Fruit fly (Drosophila melanogaster) whole organism, embryonic: ENCODE measurements around the gene CG8312.

Source experiments
- C15 ChIP-seq: fragments of 200-800 bp; sonication (Bioruptor generic); IDR thresholded peaks from 3 replicates; pipeline ENCODE4 v1.3.6; 2022; ENCODE audit warnings: missing biosample characterization, missing genetic modification characterization
- CG10366 ChIP-seq: fragments of 200-800 bp; sonication (Bioruptor generic); IDR thresholded peaks from 2 replicates; pipeline ENCODE4 v1.3.6; 2022; ENCODE audit warnings: missing biosample characterization, missing genetic modification characterization
- CG10565 ChIP-seq: fragments of 200-800 bp; sonication (Bioruptor generic); optimal IDR thresholded peaks from 3 replicates; lab custom pipeline; 2016; ENCODE audit warnings: missing biosample characterization, mild to moderate bottlenecking, missing genetic modification characterization
- CG11398 ChIP-seq: fragments of 200-800 bp; sonication (Bioruptor generic); optimal IDR thresholded peaks from 2 replicates; lab custom pipeline; 2016; ENCODE audit warnings: missing biosample characterization, missing genetic modification characterization
- CG12299 ChIP-seq: fragments of 200-800 bp; sonication (Bioruptor generic); optimal IDR thresholded peaks from 2 replicates; lab custom pipeline; 2018; ENCODE audit warnings: missing biosample characterization, mild to moderate bottlenecking, missing genetic modification characterization
- CG13123 ChIP-seq: fragments of 200-800 bp; sonication (Bioruptor generic); optimal IDR thresholded peaks from 2 replicates; lab custom pipeline; 2016; ENCODE audit warnings: missing biosample characterization, missing genetic modification characterization
- CG13424 ChIP-seq: fragments of 200-800 bp; sonication (Bioruptor generic); optimal IDR thresholded peaks from 2 replicates; lab custom pipeline; 2019; ENCODE audit warnings: missing biosample characterization, mild to moderate bottlenecking, missing genetic modification characterization, moderate library complexity
- CG14441 ChIP-seq: fragments of 200-800 bp; sonication (Bioruptor generic); IDR thresholded peaks from 2 replicates; pipeline ENCODE4 v1.3.6; 2022; ENCODE audit warnings: missing biosample characterization, missing genetic modification characterization
- CG14710 ChIP-seq: fragments of 200-800 bp; sonication (Bioruptor generic); optimal IDR thresholded peaks from 3 replicates; lab custom pipeline; 2019; ENCODE audit warnings: missing biosample characterization, mild to moderate bottlenecking, missing genetic modification characterization, moderate library complexity
- CG14965 ChIP-seq: fragments of 200-800 bp; sonication (Bioruptor generic); optimal IDR thresholded peaks from 2 replicates; lab custom pipeline; 2016; ENCODE audit warnings: missing biosample characterization, missing genetic modification characterization, borderline replicate concordance
- CG1603 ChIP-seq: fragments of 200-800 bp; sonication (Bioruptor generic); optimal IDR thresholded peaks from 2 replicates; lab custom pipeline; 2019; ENCODE audit warnings: missing biosample characterization, mild to moderate bottlenecking, missing genetic modification characterization, moderate library complexity
- CG17328 ChIP-seq: fragments of 200-800 bp; sonication (Bioruptor generic); IDR thresholded peaks from 2 replicates; pipeline ENCODE4 v1.3.6; 2022; ENCODE audit warnings: missing biosample characterization, missing genetic modification characterization
- CG17359 ChIP-seq: fragments of 200-800 bp; sonication (Bioruptor generic); optimal IDR thresholded peaks from 3 replicates; lab custom pipeline; 2018; ENCODE audit warnings: missing biosample characterization, mild to moderate bottlenecking, missing genetic modification characterization, moderate library complexity
- CG18011 ChIP-seq: fragments of 200-800 bp; sonication (Bioruptor generic); optimal IDR thresholded peaks from 2 replicates; lab custom pipeline; 2017; ENCODE audit warnings: missing biosample characterization, missing genetic modification characterization, mild to moderate bottlenecking, moderate library complexity, missing genotype
- CG2199 ChIP-seq: fragments of 200-800 bp; sonication (Bioruptor generic); IDR thresholded peaks from 3 replicates; pipeline ENCODE4 v1.3.6; 2022; ENCODE audit warnings: missing biosample characterization, missing genetic modification characterization
- CG2875 ChIP-seq: fragments of 200-800 bp; sonication (Bioruptor generic); optimal IDR thresholded peaks from 2 replicates; lab custom pipeline; 2017; ENCODE audit warnings: missing biosample characterization, mild to moderate bottlenecking, missing genetic modification characterization, missing genetic modification reagents
- CG3726 ChIP-seq: fragments of 200-800 bp; sonication (Bioruptor generic); IDR thresholded peaks from 3 replicates; pipeline ENCODE4, ENCODE4 v1.3.6; 2022; ENCODE audit warnings: missing biosample characterization, missing genetic modification characterization
- CG43689 ChIP-seq: fragments of 200-800 bp; sonication (Bioruptor generic); IDR thresholded peaks from 2 replicates; pipeline ENCODE4 v1.3.6; 2022; ENCODE audit warnings: missing biosample characterization, missing genetic modification characterization
- CG7987 ChIP-seq: fragments of 200-800 bp; sonication (Bioruptor generic); optimal IDR thresholded peaks from 2 replicates; lab custom pipeline; 2018; ENCODE audit warnings: missing biosample characterization, mild to moderate bottlenecking, missing genetic modification characterization, moderate library complexity
- CG8281 ChIP-seq: fragments of 200-800 bp; sonication (Bioruptor generic); optimal IDR thresholded peaks from 2 replicates; lab custom pipeline; 2018; ENCODE audit warnings: missing biosample characterization, mild to moderate bottlenecking, missing genetic modification characterization, moderate library complexity
- Drgx ChIP-seq: fragments of 200-800 bp; sonication (Bioruptor generic); IDR thresholded peaks from 2 replicates; pipeline ENCODE4 v1.3.6; 2022; ENCODE audit warnings: missing biosample characterization, missing genetic modification characterization
- ERR ChIP-seq: fragments of 200-800 bp; sonication (Bioruptor generic); optimal IDR thresholded peaks from 2 replicates; lab custom pipeline; 2016; ENCODE audit warnings: missing biosample characterization, missing genetic modification characterization
- Eip74EF ChIP-seq, 2 experiments: fragments of 200-800 bp in 1 of 2; fragments of >200 bp in 1 of 2; sonication (Bioruptor generic) in 1 of 2; optimal IDR thresholded peaks; 2 replicates each; lab custom pipeline; 2017 to 2019; ENCODE audit warnings: missing biosample characterization in 2 of 2, missing genetic modification characterization in 2 of 2, mild to moderate bottlenecking in 1 of 2, moderate library complexity in 1 of 2
- GATAe ChIP-seq: fragments of 200-800 bp; sonication (Bioruptor generic); conservative IDR thresholded peaks from 2 replicates; pipeline ENCODE4 v1.3.6; 2022; ENCODE audit warnings: missing biosample characterization, missing genetic modification characterization
- HHEX ChIP-seq: fragments of 200-800 bp; sonication (Bioruptor generic); optimal IDR thresholded peaks from 3 replicates; lab custom pipeline; 2017; ENCODE audit warnings: missing biosample characterization, mild to moderate bottlenecking, missing genetic modification characterization, missing genetic modification reagents
- Hand ChIP-seq: fragments of 200-800 bp; sonication (Bioruptor generic); optimal IDR thresholded peaks from 2 replicates; lab custom pipeline; 2017; ENCODE audit warnings: mild to moderate bottlenecking, missing biosample characterization, missing genetic modification reagents, missing genetic modification characterization
- Lhr ChIP-seq: fragments of 200-800 bp; sonication (Bioruptor generic); optimal IDR thresholded peaks from 3 replicates; lab custom pipeline; 2017; ENCODE audit warnings: mild to moderate bottlenecking, missing biosample characterization, missing genetic modification reagents, missing genetic modification characterization
- Nf-YA ChIP-seq: fragments of 200-800 bp; sonication (Bioruptor generic); IDR thresholded peaks from 2 replicates; pipeline ENCODE4 v1.3.6; 2022; ENCODE audit warnings: missing biosample characterization, missing genetic modification characterization
- Sin3A ChIP-seq: fragments of >200 bp; optimal IDR thresholded peaks from 2 replicates; lab custom pipeline; 2018
- Sox102F ChIP-seq: fragments of 200-800 bp; sonication (Bioruptor generic); optimal IDR thresholded peaks from 2 replicates; lab custom pipeline; 2018; ENCODE audit warnings: missing biosample characterization, mild to moderate bottlenecking, missing genetic modification characterization, moderate library complexity
- al ChIP-seq: fragments of 200-800 bp; sonication (Bioruptor generic); IDR thresholded peaks from 2 replicates; pipeline ENCODE4 v1.3.6; 2022; ENCODE audit warnings: missing biosample characterization, missing genetic modification characterization
- bcd ChIP-seq: fragments of 200-800 bp; sonication (Bioruptor generic); optimal IDR thresholded peaks from 2 replicates; lab custom pipeline; 2017; ENCODE audit warnings: missing biosample characterization, mild to moderate bottlenecking, missing genetic modification characterization
- cas ChIP-seq: fragments of 200-800 bp; sonication (Bioruptor generic); IDR thresholded peaks from 2 replicates; pipeline ENCODE4 v1.3.6; 2022; ENCODE audit warnings: missing biosample characterization, missing genetic modification characterization
- cato ChIP-seq: fragments of 200-800 bp; sonication (Bioruptor generic); optimal IDR thresholded peaks from 2 replicates; lab custom pipeline; 2016; ENCODE audit warnings: missing biosample characterization, missing genetic modification characterization, borderline replicate concordance
- danr ChIP-seq: fragments of 200-800 bp; sonication (Bioruptor generic); IDR thresholded peaks from 2 replicates; pipeline ENCODE4 v1.3.6; 2022; ENCODE audit warnings: missing biosample characterization, missing genetic modification characterization
- dm ChIP-seq: fragments of 200-800 bp; sonication (Bioruptor generic); optimal IDR thresholded peaks from 3 replicates; lab custom pipeline; 2016; ENCODE audit warnings: missing biosample characterization, missing genetic modification characterization
- exex ChIP-seq: fragments of 200-800 bp; sonication (Bioruptor generic); optimal IDR thresholded peaks from 4 replicates; lab custom pipeline; 2018; ENCODE audit warnings: missing biosample characterization, mild to moderate bottlenecking, missing genetic modification characterization, moderate library complexity
- jigr1 ChIP-seq: fragments of 200-800 bp; sonication (Bioruptor generic); IDR thresholded peaks from 3 replicates; pipeline ENCODE4 v1.3.6; 2022; ENCODE audit warnings: missing biosample characterization, missing genetic modification characterization
- lbe ChIP-seq: fragments of 200-800 bp; sonication (Bioruptor generic); optimal IDR thresholded peaks from 2 replicates; lab custom pipeline; 2016; ENCODE audit warnings: missing biosample characterization, mild to moderate bottlenecking, missing genetic modification characterization
- lola ChIP-seq, 3 experiments: fragments of >200 bp in 2 of 3; fragments of 200-800 bp in 1 of 3; sonication (Bioruptor generic) in 1 of 3; optimal IDR thresholded peaks; 2 replicates each; lab custom pipeline; 2017 to 2019; ENCODE audit warnings: missing biosample characterization in 3 of 3, missing genetic modification characterization in 3 of 3, mild to moderate bottlenecking in 1 of 3, moderate library complexity in 1 of 3
- nerfin-2 ChIP-seq: fragments of 200-800 bp; sonication (Bioruptor generic); IDR thresholded peaks from 2 replicates; pipeline ENCODE4 v1.3.6; 2022; ENCODE audit warnings: missing biosample characterization, missing genetic modification characterization; ENCODE audit not compliant: partially characterized antibody
- pan ChIP-seq, 4 experiments: fragments of >200 bp in 3 of 4; fragments of 200-800 bp in 1 of 4; sonication (Bioruptor generic) in 1 of 4; optimal IDR thresholded peaks in 3 of 4; IDR thresholded peaks in 1 of 4; 2 replicates each; pipeline versions ENCODE4 v1.3.6 to Lab custom; 2017 to 2022; ENCODE audit warnings: missing biosample characterization in 2 of 4, missing genetic modification characterization in 2 of 4, mixed read lengths in 1 of 4
- pum ChIP-seq: fragments of 200-800 bp; sonication (Bioruptor generic); optimal IDR thresholded peaks from 2 replicates; lab custom pipeline; 2016; ENCODE audit warnings: missing biosample characterization, missing genetic modification characterization
- ranshi ChIP-seq: fragments of 200-800 bp; sonication (Bioruptor generic); IDR thresholded peaks from 2 replicates; pipeline ENCODE4 v1.3.6; 2022; ENCODE audit warnings: missing biosample characterization, missing genetic modification characterization
- seq ChIP-seq: fragments of 200-800 bp; sonication (Bioruptor generic); IDR thresholded peaks from 2 replicates; pipeline ENCODE4 v1.3.6; 2022; ENCODE audit warnings: missing biosample characterization, missing genetic modification characterization
- so ChIP-seq: fragments of 200-800 bp; sonication (Bioruptor generic); IDR thresholded peaks from 3 replicates; pipeline ENCODE4 v1.3.6; 2022; ENCODE audit warnings: missing biosample characterization, missing genetic modification characterization
- sqz ChIP-seq: fragments of 200-800 bp; sonication (Bioruptor generic); optimal IDR thresholded peaks from 3 replicates; lab custom pipeline; 2018; ENCODE audit warnings: missing biosample characterization, mild to moderate bottlenecking, missing genetic modification characterization
- tap ChIP-seq: fragments of 200-800 bp; optimal IDR thresholded peaks from 3 replicates; lab custom pipeline; 2019; ENCODE audit warnings: missing biosample characterization, mild to moderate bottlenecking, missing genetic modification characterization, moderate library complexity
- tgo ChIP-seq: fragments of 200-800 bp; sonication (Bioruptor generic); IDR thresholded peaks from 3 replicates; pipeline ENCODE4 v1.3.6; 2022; ENCODE audit warnings: missing biosample characterization, missing genetic modification characterization

CG8312 gene

dm6 chr3R:9559413-9560014, 31.6 kb upstream of the CG8312 start, which contains the start of the genes AP-1mu and MBD-like (continued):
- no peak for TF ChIP-seq Drgx (GFP tag; lab: Robert Waterston, UW)
- peak; percentile 65 for TF ChIP-seq tgo
- TF ChIP-seq pan (optimal IDR thresholded peaks at IDR 0.05; lab: Kevin White, UChicago): no peak
- TF ChIP-seq pan (GFP tag; optimal IDR thresholded peaks at IDR 0.05 in 1 of 2, IDR thresholded peaks at IDR 0.05 in 1 of 2): peak in 1 of 2 experiments; percentile 56
- TF ChIP-seq CG18011 (GFP tag; lab: Kevin White, UChicago): no peak
- no peak for TF ChIP-seq so (GFP tag; lab: Robert Waterston, UW)
- TF ChIP-seq C15 (GFP tag; lab: Robert Waterston, UW): no peak
- TF ChIP-seq sqz (GFP tag; lab: Kevin White, UChicago): no peak
- no peak for TF ChIP-seq tap
- peak; percentile 27 for TF ChIP-seq cato (GFP tag; lab: Kevin White, UChicago)
- peak; percentile 66 for TF ChIP-seq Lhr (GFP tag; lab: Kevin White, UChicago)
- no peak for TF ChIP-seq Sox102F (GFP tag; lab: Kevin White, UChicago)
- no peak for TF ChIP-seq jigr1 (GFP tag; lab: Robert Waterston, UW)
- TF ChIP-seq cas: peak; percentile 29; the same call in 1 of the 2 replicates
- no peak for TF ChIP-seq seq (GFP tag; lab: Robert Waterston, UW)
- no peak for TF ChIP-seq CG17328 (GFP tag; lab: Robert Waterston, UW)
- TF ChIP-seq bcd: peak; percentile 69
- peak in 1 of 3 experiments; percentile 62 for TF ChIP-seq lola (GFP tag; optimal IDR thresholded peaks at IDR 0.05; lab: Kevin White, UChicago)
- no peak for TF ChIP-seq Nf-YA (GFP tag; lab: Robert Waterston, UW)
- peak; percentile 34 for TF ChIP-seq CG11398 (GFP tag; lab: Kevin White, UChicago)
- peak; percentile 81 for TF ChIP-seq CG14710 (tag; lab: Kevin White, UChicago)
- peak; percentile 45; the same call in 1 of the 2 replicates for TF ChIP-seq GATAe (GFP tag; lab: Robert Waterston, UW)
- no peak for TF ChIP-seq Eip74EF (GFP tag; optimal IDR thresholded peaks at IDR 0.05; lab: Kevin White, UChicago)
- TF ChIP-seq Sin3A (lab: Kevin White, UChicago): peak; percentile 94
- TF ChIP-seq CG7987 (GFP tag; lab: Kevin White, UChicago): peak; percentile 4
- peak; percentile 64 for TF ChIP-seq CG13123 (GFP tag; lab: Kevin White, UChicago)
- TF ChIP-seq CG14965 (GFP tag; lab: Kevin White, UChicago): no peak
- no peak for TF ChIP-seq CG3726 (GFP tag; lab: Robert Waterston, UW)
- TF ChIP-seq exex (tag; lab: Kevin White, UChicago): no peak
- peak; percentile 69 for TF ChIP-seq CG13424 (tag; lab: Kevin White, UChicago)
- no peak for TF ChIP-seq CG2199
- no peak for TF ChIP-seq nerfin-2 (GFP tag; lab: Robert Waterston, UW)
- peak; percentile 55 for TF ChIP-seq al (GFP tag; lab: Robert Waterston, UW)
- peak; percentile 57 for TF ChIP-seq pum (GFP tag; lab: Kevin White, UChicago)
- TF ChIP-seq Hand (GFP tag; lab: Kevin White, UChicago): no peak
- TF ChIP-seq CG8281 (tag; lab: Kevin White, UChicago): no peak
- TF ChIP-seq HHEX (GFP tag; lab: Kevin White, UChicago): peak; percentile 45
- peak; percentile 59 for TF ChIP-seq CG1603
- peak; percentile 58; the same call in 1 of the 2 replicates for TF ChIP-seq ranshi
- no peak for TF ChIP-seq CG10565 (GFP tag; lab: Kevin White, UChicago)
- no peak for TF ChIP-seq CG2875 (GFP tag; lab: Kevin White, UChicago)
- peak; percentile 35; the same call in 1 of the 2 replicates for TF ChIP-seq CG10366 (GFP tag; lab: Robert Waterston, UW)
- TF ChIP-seq lbe (GFP tag; lab: Kevin White, UChicago): peak; percentile 60
- no peak for TF ChIP-seq ERR (GFP tag; lab: Kevin White, UChicago)
- TF ChIP-seq CG12299 (tag; lab: Kevin White, UChicago): peak; percentile 29
- peak; percentile 36 for TF ChIP-seq CG17359
- peak; percentile 30 for TF ChIP-seq dm (GFP tag; lab: Kevin White, UChicago)
- no peak for TF ChIP-seq danr
- no peak for TF ChIP-seq CG43689
- peak; percentile 50 for TF ChIP-seq CG14441 (GFP tag; lab: Robert Waterston, UW)
